Fruit fly (Drosophila melanogaster): ENCODE measurements around the gene CG10479.

- TF ChIP-seq EcR (GFP tag; optimal IDR thresholded peaks at IDR 0.05) (no peak), usp (GFP tag; optimal IDR thresholded peaks at IDR 0.05) (no peak), CG8478 (optimal IDR thresholded peaks at IDR 0.05) (no peak), pan (optimal IDR thresholded peaks at IDR 0.05) (no peak), Dll (optimal IDR thresholded peaks at IDR 0.05) (no peak), psq (optimal IDR thresholded peaks at IDR 0.05) (no peak)
Measured at dm6 chr3L:5922005-5922685, 53.7 kb downstream of the CG10479 start, which contains the start of gene CG32407.

Data from whole organism.